Worm (Caenorhabditis elegans) whole organism, late embryonic: ENCODE data around the gene slc-25A10.

Experiments used
- T23F11.4 ChIP-seq: fragments of 200-800 bp; sonication (Bioruptor generic); optimal IDR thresholded peaks from 2 replicates; lab custom pipeline; 2018; ENCODE audit warnings: mild to moderate bottlenecking, missing genetic modification characterization, missing compliant biosample characterization
- ama-1 ChIP-seq: fragments of 150-350 bp; optimal IDR thresholded peaks from 2 replicates; lab custom pipeline; 2014
- ceh-24 ChIP-seq: sonication (generic microtip); optimal IDR thresholded peaks from 2 replicates; lab custom pipeline; 2016; ENCODE audit warnings: mild to moderate bottlenecking, missing genetic modification characterization, missing compliant biosample characterization
- ceh-30 ChIP-seq: fragments of 150-350 bp; optimal IDR thresholded peaks from 2 replicates; lab custom pipeline; 2014; ENCODE audit warnings: missing biosample characterization, missing genetic modification characterization
- eyg-1 ChIP-seq: sonication (generic microtip); optimal IDR thresholded peaks from 2 replicates; lab custom pipeline; 2016; ENCODE audit warnings: missing genotype, missing genetic modification characterization, missing compliant biosample characterization
- gmeb-2 ChIP-seq: sonication (generic microtip); optimal IDR thresholded peaks from 2 replicates; lab custom pipeline; 2016; ENCODE audit warnings: missing genetic modification characterization, inconsistent platforms, missing compliant biosample characterization
- hlh-13 ChIP-seq: fragments of 200-800 bp; sonication (Bioruptor generic); optimal IDR thresholded peaks from 2 replicates; lab custom pipeline; 2018; ENCODE audit warnings: mild to moderate bottlenecking, missing genetic modification characterization, missing compliant biosample characterization
- hlh-15 ChIP-seq: sonication (generic microtip); optimal IDR thresholded peaks from 2 replicates; lab custom pipeline; 2016; ENCODE audit warnings: missing genetic modification characterization, missing compliant biosample characterization
- hlh-30 ChIP-seq: sonication (generic microtip); optimal IDR thresholded peaks from 2 replicates; lab custom pipeline; 2017; ENCODE audit warnings: antibody characterized with exemption, missing genetic modification characterization, missing compliant biosample characterization; ENCODE audit not compliant: insufficient read depth
- hlh-6 ChIP-seq: sonication (generic microtip); optimal IDR thresholded peaks from 2 replicates; lab custom pipeline; 2016; ENCODE audit warnings: missing genotype, missing genetic modification characterization, missing compliant biosample characterization
- lim-6 ChIP-seq: sonication (generic microtip); optimal IDR thresholded peaks from 2 replicates; lab custom pipeline; 2016; ENCODE audit warnings: missing genetic modification characterization, missing compliant biosample characterization
- odd-2 ChIP-seq: sonication (generic microtip); optimal IDR thresholded peaks from 2 replicates; lab custom pipeline; 2017; ENCODE audit warnings: antibody characterized with exemption, mild to moderate bottlenecking, missing genetic modification characterization, missing compliant biosample characterization
- pqm-1 ChIP-seq: sonication (generic microtip); optimal IDR thresholded peaks from 2 replicates; lab custom pipeline; 2016; ENCODE audit warnings: missing genetic modification characterization, missing compliant biosample characterization

DNA sequence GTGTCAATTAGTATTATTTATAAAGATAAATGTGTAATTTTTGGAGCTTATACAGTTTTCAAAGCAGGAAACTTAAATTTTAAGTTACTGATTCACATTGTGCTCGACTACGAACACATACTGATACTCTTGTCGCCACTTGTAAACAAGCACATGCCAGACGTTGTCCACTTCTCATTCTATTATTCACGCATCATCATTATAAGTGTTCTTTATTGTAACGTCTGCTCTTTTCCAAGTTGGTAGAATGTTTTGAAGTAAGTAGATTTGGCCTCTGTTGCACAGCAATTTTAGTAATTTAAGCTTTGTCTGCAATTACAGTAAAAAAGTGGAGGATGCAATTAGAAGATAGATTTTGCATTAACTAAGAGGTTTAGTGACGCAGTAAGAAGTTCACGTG is 32.6 kb downstream of the slc-25A10 start:
- no peak for TF ChIP-seq hlh-6 (tag; lab: Kevin White, UChicago)
- no peak for TF ChIP-seq odd-2 (tag; lab: Kevin White, UChicago)
- no peak for TF ChIP-seq ama-1
- no peak for TF ChIP-seq ceh-24 (tag; lab: Kevin White, UChicago)
- TF ChIP-seq lim-6 (tag; lab: Kevin White, UChicago): no peak
- TF ChIP-seq hlh-15 (tag; lab: Kevin White, UChicago): no peak
- no peak for TF ChIP-seq eyg-1 (tag; lab: Kevin White, UChicago)
- no peak for TF ChIP-seq pqm-1 (tag; lab: Kevin White, UChicago)
- TF ChIP-seq ceh-30 (tag; lab: Kevin White, UChicago): no peak
- TF ChIP-seq hlh-30 (tag; lab: Kevin White, UChicago): no peak
- no peak for TF ChIP-seq hlh-13 (GFP tag; lab: Kevin White, UChicago)
- no peak for TF ChIP-seq gmeb-2 (tag; lab: Kevin White, UChicago)
- no peak for TF ChIP-seq T23F11.4 (GFP tag; lab: Kevin White, UChicago)
